Worm (Caenorhabditis elegans) whole organism, L3 larva: ENCODE data around the gene vglu-3.

Source experiments
- nhr-11 ChIP-seq: fragments of 150-350 bp; optimal IDR thresholded peaks from 2 replicates; lab custom pipeline; 2014; ENCODE audit warnings: missing biosample characterization, missing genetic modification characterization
- nhr-237 ChIP-seq: fragments of 150-350 bp; optimal IDR thresholded peaks from 2 replicates; lab custom pipeline; 2014; ENCODE audit warnings: missing biosample characterization, missing genetic modification characterization
- nhr-77 ChIP-seq: fragments of 150-350 bp; optimal IDR thresholded peaks from 2 replicates; lab custom pipeline; 2014; ENCODE audit warnings: missing biosample characterization, missing genetic modification characterization
- unc-62 ChIP-seq: fragments of 150-350 bp; sonication (generic microtip); optimal IDR thresholded peaks from 4 replicates; lab custom pipeline; 2014; ENCODE audit warnings: missing biosample characterization, missing genetic modification reagents, missing genetic modification characterization
- ztf-11 ChIP-seq: fragments of 150-350 bp; optimal IDR thresholded peaks from 2 replicates; lab custom pipeline; 2014; ENCODE audit warnings: missing biosample characterization, missing genetic modification characterization

ce11 chrIII:10290541-10290940, 9.6 kb upstream of the vglu-3 start:
- TF ChIP-seq nhr-11 = no peak
- no peak for TF ChIP-seq unc-62 (GFP tag; lab: Kevin White, UChicago)
- TF ChIP-seq nhr-77 (tag; lab: Kevin White, UChicago) = no peak
- TF ChIP-seq nhr-237 (tag; lab: Kevin White, UChicago) = no peak
- TF ChIP-seq ztf-11 (tag; lab: Kevin White, UChicago) = no peak
